Fruit fly (Drosophila melanogaster) Kc167 (cell line): ENCODE data around the gene mRpL28.

Experiments used
- Myc ChIP-seq: fragments of >200 bp; optimal IDR thresholded peaks from 2 replicates; lab custom pipeline; 2017; ENCODE audit warnings: missing external identifiers
- Sin3A ChIP-seq: fragments of >200 bp; optimal IDR thresholded peaks from 2 replicates; lab custom pipeline; 2018; ENCODE audit warnings: missing external identifiers
- h ChIP-seq: fragments of >200 bp; optimal IDR thresholded peaks from 3 replicates; lab custom pipeline; 2018; ENCODE audit warnings: missing external identifiers
- insv ChIP-seq: fragments of >200 bp; optimal IDR thresholded peaks from 3 replicates; lab custom pipeline; 2018; ENCODE audit warnings: missing external identifiers
- psq ChIP-seq: fragments of >200 bp; optimal IDR thresholded peaks from 2 replicates; lab custom pipeline; 2017; ENCODE audit warnings: missing external identifiers
- ttk ChIP-seq: sonication (Bioruptor generic); optimal IDR thresholded peaks from 2 replicates; lab custom pipeline; 2017; ENCODE audit warnings: missing external identifiers

DNA sequence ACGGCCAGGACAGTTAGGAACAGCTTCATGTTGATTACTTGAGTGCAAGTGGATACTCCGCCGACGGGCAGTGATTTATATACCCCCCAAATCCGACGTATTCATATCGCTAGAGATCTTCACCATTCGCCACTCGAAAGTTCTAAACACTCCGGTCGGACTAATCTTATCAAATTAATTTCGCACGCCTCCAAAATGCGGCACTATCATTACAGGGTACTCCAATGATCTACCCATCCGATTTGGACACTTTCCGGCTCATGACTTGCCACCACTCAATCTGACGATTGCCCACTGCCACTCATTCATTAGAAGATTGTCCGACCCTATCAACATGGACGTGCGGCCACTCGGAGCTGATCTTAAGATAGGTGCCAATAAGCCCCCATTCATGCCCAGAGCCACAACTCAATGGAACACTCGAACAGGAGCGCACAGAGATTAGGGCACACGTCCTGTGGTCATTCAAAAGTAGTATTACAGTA, 20.6 kb upstream of the mRpL28 start, which contains the start of gene Jon25Bii:
- TF ChIP-seq Sin3A (lab: Kevin White, UChicago) (no peak), psq (no peak), ttk (lab: Kevin White, UChicago) (no peak), Myc (lab: Kevin White, UChicago) (no peak), insv (lab: Kevin White, UChicago) (no peak), h (lab: Kevin White, UChicago) (no peak)
